Worm (Caenorhabditis elegans): ENCODE results near the gene ftt-2.
A peak's percentile ranks its signal among the peaks of the same experiment; 100 is the strongest.
"Not testable (repeated sequence)": the region's sequence is repeated elsewhere in the genome, so short reads cannot be mapped to it uniquely, and the experiment has no call there.

Gene ftt-2

DNA sequence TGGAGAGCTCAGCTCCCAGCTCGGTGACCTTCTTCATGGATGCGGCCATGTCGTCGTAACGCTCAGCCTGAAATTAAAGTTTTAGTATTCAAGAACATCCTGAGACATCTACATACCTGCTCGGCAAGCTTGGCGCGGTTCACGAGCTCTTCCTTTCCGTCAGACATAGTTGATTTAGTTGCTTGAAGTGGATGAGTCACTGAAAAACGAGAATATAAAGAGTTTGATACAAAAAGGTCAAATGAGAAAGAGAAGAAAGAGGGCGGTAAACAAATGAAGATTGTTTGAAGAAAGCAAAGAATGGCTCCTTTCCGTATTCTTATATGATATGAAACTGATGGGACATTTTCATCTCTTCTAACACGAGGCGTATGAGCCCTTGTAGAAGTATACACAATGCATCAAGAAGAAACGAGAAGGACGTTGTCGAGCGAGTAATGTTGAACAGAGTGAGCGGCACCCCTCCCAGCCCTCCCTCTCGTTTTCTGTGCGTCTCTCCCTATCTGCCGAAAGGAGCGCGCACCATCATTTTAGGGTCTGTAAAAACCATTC lies at the start of gene ftt-2:
ftt-2 (minus strand) TSS at position 206 of the 552 bp plus-strand sequence.
- no peak for TF ChIP-seq nhr-11 (tag; optimal IDR thresholded peaks at IDR 0.05)
- peak; percentile 89 for TF ChIP-seq ama-1 (optimal IDR thresholded peaks at IDR 0.05)
- no peak for TF ChIP-seq ztf-1 (GFP tag; conservative IDR thresholded peaks at IDR 0.05)

DNA sequence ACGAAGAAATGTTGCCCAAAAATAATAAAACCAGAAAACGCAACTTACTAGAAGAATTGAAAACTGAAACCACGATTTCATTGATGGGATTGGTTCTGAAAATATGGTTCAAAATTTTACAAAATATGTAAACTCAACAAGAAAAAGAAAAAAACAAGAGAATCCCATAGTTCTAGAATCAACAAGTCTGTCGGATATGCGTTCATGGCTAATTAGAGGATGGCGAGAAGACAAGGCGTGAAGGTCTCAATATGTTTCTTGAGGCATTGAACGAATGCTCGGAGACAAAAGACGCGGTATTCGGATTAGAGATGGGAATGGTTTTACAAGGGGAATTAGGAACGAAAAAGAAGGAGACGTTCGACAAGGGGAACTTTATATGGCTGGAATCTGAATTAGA lies 45.5 kb upstream of the ftt-2 start, which contains the start of gene cutl-11:
cutl-11 (minus strand) TSS at position 101 of the 400 bp plus-strand sequence.
- TF ChIP-seq nhr-11 (tag; optimal IDR thresholded peaks at IDR 0.05) (no peak), lsy-2 (tag; optimal IDR thresholded peaks at IDR 0.05) (no peak), lin-39 (tag; optimal IDR thresholded peaks at IDR 0.05) (no peak), nhr-237 (tag; optimal IDR thresholded peaks at IDR 0.05) (no peak), unc-62 (GFP tag; optimal IDR thresholded peaks at IDR 0.05) (no peak), Y55F3AM.14 (GFP tag; optimal IDR thresholded peaks at IDR 0.05) (no peak), sem-4 (tag; optimal IDR thresholded peaks at IDR 0.05) (no peak), dmd-4 (tag; optimal IDR thresholded peaks at IDR 0.05) (no peak), aly-2 (tag; optimal IDR thresholded peaks at IDR 0.05) (no peak), alr-1 (tag; optimal IDR thresholded peaks at IDR 0.05) (no peak), F13H6.1 (tag; optimal IDR thresholded peaks at IDR 0.05) (no peak), zag-1 (tag; optimal IDR thresholded peaks at IDR 0.05) (no peak), mdl-1 (tag; optimal IDR thresholded peaks at IDR 0.05) (no peak), ztf-1 (GFP tag; conservative IDR thresholded peaks at IDR 0.05) (no peak), peb-1 (tag; optimal IDR thresholded peaks at IDR 0.05) (no peak)

DNA sequence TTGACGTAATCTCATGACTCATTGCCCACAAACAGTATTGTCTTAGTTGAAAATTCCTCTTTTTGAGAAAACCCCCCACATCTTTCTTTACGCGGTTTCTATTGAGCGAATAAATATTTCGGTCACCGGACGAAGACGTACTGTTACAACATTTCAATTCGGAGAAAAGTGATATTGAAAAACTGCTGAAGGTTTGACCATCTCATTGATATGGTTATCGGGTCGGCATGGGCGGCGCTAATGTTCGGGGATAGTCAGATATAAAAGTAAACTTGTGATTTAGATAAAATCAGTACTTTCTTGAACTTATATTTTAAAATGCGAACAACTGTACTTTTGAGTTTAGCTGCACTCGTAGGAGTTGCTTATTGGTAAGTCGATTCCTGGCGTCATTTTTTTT lies 41.9 kb upstream of the ftt-2 start, which contains the start of gene T04F8.8:
T04F8.8 (plus strand) TSS at position 301 of the 400 bp plus-strand sequence.
- TF ChIP-seq sma-3 (GFP tag; optimal IDR thresholded peaks at IDR 0.05): peak; percentile 64
- TF ChIP-seq sem-4 (tag; optimal IDR thresholded peaks at IDR 0.05): no peak

DNA sequence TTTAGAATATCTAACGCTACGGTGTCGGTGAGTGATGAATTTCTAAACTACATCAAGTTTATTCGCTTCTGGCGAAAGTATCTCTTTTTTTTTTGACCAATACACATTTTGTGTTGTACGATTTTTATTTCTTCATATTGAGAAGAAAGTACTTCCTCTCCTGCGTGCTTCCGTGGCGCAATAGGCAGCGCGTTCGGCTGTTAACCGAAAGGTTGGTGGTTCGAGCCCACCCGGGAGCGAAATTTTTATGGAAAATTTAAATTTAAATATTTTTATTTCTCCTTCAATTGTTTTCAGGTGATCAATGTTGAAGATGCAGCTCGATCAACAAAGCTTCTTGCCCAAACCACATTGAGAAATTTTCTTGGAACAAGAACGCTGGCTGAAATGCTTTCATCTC lies 40.3 kb upstream of the ftt-2 start:
- TF ChIP-seq crh-2 (tag; optimal IDR thresholded peaks at IDR 0.05) (peak; percentile 22), sma-3 (GFP tag; optimal IDR thresholded peaks at IDR 0.05) (peak; percentile 63), fos-1 (tag; optimal IDR thresholded peaks at IDR 0.05) (peak; percentile 27), ztf-11 (tag; optimal IDR thresholded peaks at IDR 0.05) (no peak), nhr-21 (tag; optimal IDR thresholded peaks at IDR 0.05) (peak; percentile 25), sma-9 (GFP tag; optimal IDR thresholded peaks at IDR 0.05) (peak; percentile 23), sma-9 (tag; optimal IDR thresholded peaks at IDR 0.05) (no peak), nhr-25 (tag; optimal IDR thresholded peaks at IDR 0.05) (peak; percentile 22), gmeb-1 (tag; optimal IDR thresholded peaks at IDR 0.05) (peak; percentile 43), nhr-23 (tag; optimal IDR thresholded peaks at IDR 0.05) (no peak), lin-13 (GFP tag; optimal IDR thresholded peaks at IDR 0.05) (peak; percentile 3)

DNA sequence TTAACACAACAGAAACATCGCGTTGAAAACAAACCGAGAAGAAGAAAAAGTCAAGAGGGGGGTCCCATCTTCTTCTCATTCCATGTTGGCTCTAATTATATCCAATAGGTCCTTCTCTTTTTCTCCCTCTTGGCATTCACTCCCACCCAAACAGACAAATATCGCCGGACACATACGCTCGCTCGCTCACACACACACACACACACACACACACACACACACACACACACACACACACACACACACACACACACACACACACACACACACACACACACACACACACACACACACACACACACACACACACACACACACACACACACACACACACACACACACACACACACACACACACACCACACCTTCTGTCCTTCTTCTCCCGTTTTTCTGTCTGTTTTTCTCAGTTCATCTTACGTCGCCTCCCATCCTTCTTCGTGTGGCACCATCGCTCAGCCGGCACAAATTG lies 38.6 kb upstream of the ftt-2 start, which contains the start of gene sto-4:
sto-4 (plus strand) TSS at position 360 of the 469 bp plus-strand sequence.
- TF ChIP-seq nhr-21 (tag; optimal IDR thresholded peaks at IDR 0.05): peak; percentile 1
- peak; percentile 52 for TF ChIP-seq ceh-16 (tag; optimal IDR thresholded peaks at IDR 0.05)
- peak; percentile 8 for TF ChIP-seq zag-1 (tag; optimal IDR thresholded peaks at IDR 0.05)
- TF ChIP-seq F13H6.1 (tag; optimal IDR thresholded peaks at IDR 0.05): peak; percentile 93
- peak; percentile 63 for TF ChIP-seq nhr-25 (tag; optimal IDR thresholded peaks at IDR 0.05)
- peak; percentile 20 for TF ChIP-seq C34F6.9 (tag; optimal IDR thresholded peaks at IDR 0.05)
- peak; percentile 37 for TF ChIP-seq crh-2 (tag; optimal IDR thresholded peaks at IDR 0.05)
- peak; percentile 17 for TF ChIP-seq unc-55 (GFP tag; optimal IDR thresholded peaks at IDR 0.05)
- peak; percentile 93 for TF ChIP-seq Y55F3AM.14 (GFP tag; optimal IDR thresholded peaks at IDR 0.05)
- peak; percentile 40 for TF ChIP-seq blmp-1 (tag; optimal IDR thresholded peaks at IDR 0.05; ENCODE audit: insufficient read depth)
- peak; percentile 78 for TF ChIP-seq mab-5 (tag; optimal IDR thresholded peaks at IDR 0.05)
- TF ChIP-seq mdl-1 (tag; optimal IDR thresholded peaks at IDR 0.05): peak in 1 of 2 experiments; percentile 12
- TF ChIP-seq sma-9 (GFP tag; optimal IDR thresholded peaks at IDR 0.05): peak; percentile 25
- not testable (repeated sequence) for TF ChIP-seq sma-9 (tag; optimal IDR thresholded peaks at IDR 0.05)
- peak; percentile 66 for TF ChIP-seq nhr-129 (tag; optimal IDR thresholded peaks at IDR 0.05)
- TF ChIP-seq lsy-2 (tag; optimal IDR thresholded peaks at IDR 0.05): peak in 1 of 2 experiments; percentile 34
